Fruit fly (Drosophila melanogaster): ENCODE results near the gene CG12012.
A peak's percentile ranks its signal among the peaks of the same experiment; 100 is the strongest.

- TF ChIP-seq Mio (GFP tag; optimal IDR thresholded peaks at IDR 0.05), result no peak
- peak; percentile 57 to 68 for TF ChIP-seq dl (GFP tag; optimal IDR thresholded peaks at IDR 0.05; ENCODE audit: insufficient read depth in 1 of 2, partially characterized antibody in 2 of 2)
- no peak for TF ChIP-seq OdsH (GFP tag; optimal IDR thresholded peaks at IDR 0.05)
- no peak for TF ChIP-seq rgr (GFP tag; optimal IDR thresholded peaks at IDR 0.05)
- TF ChIP-seq Sp1 (GFP tag; optimal IDR thresholded peaks at IDR 0.05), result no peak
- no peak for TF ChIP-seq jim (GFP tag; optimal IDR thresholded peaks at IDR 0.05)
Measured at dm6 chr3L:3334784-3335183, 41.8 kb upstream of the CG12012 start, which contains the start of gene CG14969.
